Fruit fly (Drosophila melanogaster) whole organism, prepupa: Measurements from ENCODE around the gene CG9240.

ENCODE experiments used
- CG10631 ChIP-seq: fragments of 200-800 bp; sonication (Bioruptor generic); optimal IDR thresholded peaks from 2 replicates; lab custom pipeline; 2016; ENCODE audit warnings: missing biosample characterization, missing genetic modification characterization
- CG10669 ChIP-seq: fragments of 200-800 bp; sonication (Bioruptor generic); optimal IDR thresholded peaks from 3 replicates; lab custom pipeline; 2018; ENCODE audit warnings: missing biosample characterization, mild to moderate bottlenecking, missing genetic modification characterization, moderate library complexity
- CG11902 ChIP-seq: fragments of 200-800 bp; sonication (Bioruptor generic); optimal IDR thresholded peaks from 3 replicates; lab custom pipeline; 2016; ENCODE audit warnings: missing biosample characterization, missing genetic modification characterization
- CG15336 ChIP-seq: fragments of 200-800 bp; sonication (Bioruptor generic); IDR thresholded peaks from 2 replicates; pipeline ENCODE4 v1.3.6; 2022; ENCODE audit warnings: missing biosample characterization, missing genetic modification characterization
- CG16779 ChIP-seq: fragments of 200-800 bp; sonication (Bioruptor generic); optimal IDR thresholded peaks from 3 replicates; lab custom pipeline; 2017; ENCODE audit warnings: missing biosample characterization, mild to moderate bottlenecking, missing genetic modification characterization
- CG3032 ChIP-seq: fragments of 200-800 bp; optimal IDR thresholded peaks from 2 replicates; lab custom pipeline; 2019; ENCODE audit warnings: missing biosample characterization, mild to moderate bottlenecking, missing genetic modification characterization, moderate library complexity
- CG34406 ChIP-seq: fragments of 200-800 bp; sonication (Bioruptor generic); optimal IDR thresholded peaks from 3 replicates; lab custom pipeline; 2016; ENCODE audit warnings: missing biosample characterization, missing genetic modification characterization
- CG3919 ChIP-seq: fragments of 200-800 bp; sonication (Bioruptor generic); optimal IDR thresholded peaks from 3 replicates; lab custom pipeline; 2016; ENCODE audit warnings: missing biosample characterization, missing genetic modification characterization
- CG6276 ChIP-seq: fragments of 200-800 bp; sonication (Bioruptor generic); optimal IDR thresholded peaks from 2 replicates; lab custom pipeline; 2017; ENCODE audit warnings: missing biosample characterization, mild to moderate bottlenecking, missing genetic modification characterization
- CG6808 ChIP-seq: fragments of 200-800 bp; sonication (Bioruptor generic); optimal IDR thresholded peaks from 3 replicates; lab custom pipeline; 2017; ENCODE audit warnings: missing biosample characterization, missing genetic modification characterization, mild to moderate bottlenecking, moderate library complexity, missing genetic modification reagents
- CG6854 ChIP-seq: fragments of 200-800 bp; sonication (Bioruptor generic); optimal IDR thresholded peaks from 2 replicates; lab custom pipeline; 2017; ENCODE audit warnings: missing biosample characterization, mild to moderate bottlenecking, missing genetic modification characterization
- CG8119 ChIP-seq: fragments of 200-800 bp; sonication (Bioruptor generic); IDR thresholded peaks from 3 replicates; pipeline ENCODE4 v1.3.6; 2022; ENCODE audit warnings: missing biosample characterization, missing genetic modification characterization
- CG8632 ChIP-seq: fragments of 200-800 bp; sonication (Bioruptor generic); optimal IDR thresholded peaks from 3 replicates; lab custom pipeline; 2016; ENCODE audit warnings: missing biosample characterization, missing genetic modification characterization
- CG9139 ChIP-seq: fragments of 200-800 bp; sonication (Bioruptor generic); optimal IDR thresholded peaks from 3 replicates; lab custom pipeline; 2017; ENCODE audit warnings: missing biosample characterization, mild to moderate bottlenecking, missing genetic modification characterization
- Eip75B ChIP-seq: fragments of 200-800 bp; sonication (Bioruptor generic); optimal IDR thresholded peaks from 3 replicates; lab custom pipeline; 2016; ENCODE audit warnings: missing biosample characterization, missing genetic modification characterization
- Ets21C ChIP-seq: fragments of 200-800 bp; sonication (Bioruptor generic); optimal IDR thresholded peaks from 3 replicates; lab custom pipeline; 2016; ENCODE audit warnings: missing biosample characterization, missing genetic modification characterization
- Ets96B ChIP-seq: fragments of 200-800 bp; optimal IDR thresholded peaks from 2 replicates; lab custom pipeline; 2019; ENCODE audit warnings: missing biosample characterization, mild to moderate bottlenecking, missing genetic modification characterization, moderate library complexity
- Gug ChIP-seq: fragments of 200-800 bp; sonication (Bioruptor generic); IDR thresholded peaks from 2 replicates; pipeline ENCODE4 v1.3.6; 2022; ENCODE audit warnings: missing biosample characterization, missing genetic modification characterization
- Hr39 ChIP-seq: fragments of 200-800 bp; sonication (Bioruptor generic); optimal IDR thresholded peaks from 2 replicates; lab custom pipeline; 2016; ENCODE audit warnings: missing biosample characterization, missing genetic modification characterization
- Hr4 ChIP-seq: fragments of 200-800 bp; sonication (Bioruptor generic); optimal IDR thresholded peaks from 3 replicates; lab custom pipeline; 2016; ENCODE audit warnings: missing biosample characterization, missing genetic modification characterization
- Lpt ChIP-seq: fragments of 200-800 bp; sonication (Bioruptor generic); optimal IDR thresholded peaks from 3 replicates; lab custom pipeline; 2016; ENCODE audit warnings: missing biosample characterization, missing genetic modification characterization
- OdsH ChIP-seq: fragments of 200-800 bp; sonication (Bioruptor generic); optimal IDR thresholded peaks from 3 replicates; lab custom pipeline; 2016; ENCODE audit warnings: missing biosample characterization, missing genetic modification characterization
- Sox102F ChIP-seq: fragments of 200-800 bp; sonication (Bioruptor generic); optimal IDR thresholded peaks from 2 replicates; lab custom pipeline; 2016; ENCODE audit warnings: missing biosample characterization, mild to moderate bottlenecking, missing genetic modification characterization
- achi ChIP-seq: fragments of 200-800 bp; sonication (Bioruptor generic); optimal IDR thresholded peaks from 3 replicates; lab custom pipeline; 2016; ENCODE audit warnings: missing biosample characterization, missing genetic modification characterization
- acj6 ChIP-seq: fragments of 200-800 bp; sonication (Bioruptor generic); optimal IDR thresholded peaks from 3 replicates; lab custom pipeline; 2016; ENCODE audit warnings: missing biosample characterization, missing genetic modification characterization
- cyc ChIP-seq: fragments of 200-800 bp; sonication (Bioruptor generic); optimal IDR thresholded peaks from 3 replicates; lab custom pipeline; 2016; ENCODE audit warnings: missing biosample characterization, missing genetic modification characterization
- dac ChIP-seq: fragments of 200-800 bp; sonication (Bioruptor generic); optimal IDR thresholded peaks from 2 replicates; lab custom pipeline; 2017; ENCODE audit warnings: missing biosample characterization, mild to moderate bottlenecking, missing genetic modification characterization
- fd59A ChIP-seq: fragments of 200-800 bp; sonication (Bioruptor generic); optimal IDR thresholded peaks from 2 replicates; lab custom pipeline; 2017; ENCODE audit warnings: missing biosample characterization, mild to moderate bottlenecking, missing genetic modification characterization, missing genetic modification reagents
- fd85E ChIP-seq: fragments of 200-800 bp; sonication (Bioruptor generic); optimal IDR thresholded peaks from 3 replicates; lab custom pipeline; 2016; ENCODE audit warnings: missing biosample characterization, missing genetic modification characterization
- lz ChIP-seq: fragments of 200-800 bp; sonication (Bioruptor generic); optimal IDR thresholded peaks from 3 replicates; lab custom pipeline; 2016; ENCODE audit warnings: missing biosample characterization, missing genetic modification characterization
- pdm3 ChIP-seq: fragments of 200-800 bp; sonication (Bioruptor generic); optimal IDR thresholded peaks from 3 replicates; lab custom pipeline; 2016; ENCODE audit warnings: missing biosample characterization, missing genetic modification characterization
- ss ChIP-seq, 2 experiments: fragments of 200-800 bp; sonication (Bioruptor generic); optimal IDR thresholded peaks; 2 replicates in 1 of 2; 3 replicates in 1 of 2; lab custom pipeline; 2017 to 2018; ENCODE audit warnings: mild to moderate bottlenecking in 2 of 2, missing biosample characterization in 2 of 2, missing genetic modification characterization in 2 of 2, moderate library complexity in 1 of 2
- svp ChIP-seq: fragments of 200-800 bp; sonication (Bioruptor generic); peaks from one replicate; lab custom pipeline; 2016; ENCODE audit warnings: missing biosample characterization, missing genetic modification characterization
- topi ChIP-seq: fragments of 200-800 bp; sonication (Bioruptor generic); optimal IDR thresholded peaks from 3 replicates; lab custom pipeline; 2016; ENCODE audit warnings: missing biosample characterization, missing genetic modification characterization
- vri ChIP-seq: fragments of 200-800 bp; sonication (Bioruptor generic); optimal IDR thresholded peaks from 3 replicates; lab custom pipeline; 2016; ENCODE audit warnings: missing biosample characterization, mild to moderate bottlenecking, missing genetic modification characterization

The CG9240 gene

dm6 chrX:15653364-15653809, 47.7 kb downstream of the CG9240 start (continued):
- TF ChIP-seq vri (GFP tag; lab: Kevin White, UChicago) (no peak), CG8632 (no peak), pdm3 (GFP tag; lab: Kevin White, UChicago) (peak; percentile 31), fd85E (GFP tag; lab: Kevin White, UChicago) (no peak), ss (GFP tag; optimal IDR thresholded peaks at IDR 0.05; lab: Kevin White, UChicago) (no peak), lz (GFP tag; lab: Kevin White, UChicago) (peak; percentile 19), CG16779 (tag; lab: Kevin White, UChicago) (no peak), CG6808 (GFP tag; lab: Kevin White, UChicago) (no peak), acj6 (GFP tag; lab: Kevin White, UChicago) (peak; percentile 8), CG3032 (tag; lab: Kevin White, UChicago) (no peak), CG9139 (GFP tag; lab: Kevin White, UChicago) (no peak), topi (GFP tag; lab: Kevin White, UChicago) (peak; percentile 0), CG10631 (GFP tag; lab: Kevin White, UChicago) (no peak), Eip75B (GFP tag; lab: Kevin White, UChicago) (peak; percentile 6), CG11902 (GFP tag; lab: Kevin White, UChicago) (no peak), Lpt (GFP tag; lab: Kevin White, UChicago) (no peak), Hr4 (no peak), CG34406 (GFP tag; lab: Kevin White, UChicago) (no peak), OdsH (GFP tag; lab: Kevin White, UChicago) (no peak), Hr39 (GFP tag; lab: Kevin White, UChicago) (peak; percentile 44), CG6854 (GFP tag; lab: Kevin White, UChicago) (no peak), CG10669 (GFP tag; lab: Kevin White, UChicago) (no peak), dac (GFP tag; lab: Kevin White, UChicago) (no peak), fd59A (GFP tag; lab: Kevin White, UChicago) (no peak), svp (GFP tag; lab: Kevin White, UChicago) (no peak), Ets21C (GFP tag; lab: Kevin White, UChicago) (no peak)

- TF ChIP-seq Ets96B (tag; lab: Kevin White, UChicago) (no peak), achi (GFP tag; lab: Kevin White, UChicago) (no peak), ss (GFP tag; optimal IDR thresholded peaks at IDR 0.05; lab: Kevin White, UChicago) (peak in 1 of 2 experiments; percentile 53), CG8119 (no peak), CG16779 (tag; lab: Kevin White, UChicago) (no peak), CG9139 (GFP tag; lab: Kevin White, UChicago) (no peak), CG3919 (GFP tag; lab: Kevin White, UChicago) (no peak), topi (GFP tag; lab: Kevin White, UChicago) (no peak), OdsH (GFP tag; lab: Kevin White, UChicago) (no peak), CG15336 (GFP tag; lab: Robert Waterston, UW) (no peak), Lpt (GFP tag; lab: Kevin White, UChicago) (no peak), Gug (GFP tag; lab: Robert Waterston, UW) (no peak), CG6276 (GFP tag; lab: Kevin White, UChicago) (peak; percentile 60), CG10631 (GFP tag; lab: Kevin White, UChicago) (no peak), cyc (no peak), Sox102F (GFP tag; lab: Kevin White, UChicago) (no peak)
- TF ChIP-seq, all 60 proteins: peak for 2
Observed at dm6 chrX:15651559-15651958, 49.5 kb downstream of the CG9240 start.
